Worm (Caenorhabditis elegans): ENCODE measurements around the gene T14B4.1.

Gene T14B4.1

DNA sequence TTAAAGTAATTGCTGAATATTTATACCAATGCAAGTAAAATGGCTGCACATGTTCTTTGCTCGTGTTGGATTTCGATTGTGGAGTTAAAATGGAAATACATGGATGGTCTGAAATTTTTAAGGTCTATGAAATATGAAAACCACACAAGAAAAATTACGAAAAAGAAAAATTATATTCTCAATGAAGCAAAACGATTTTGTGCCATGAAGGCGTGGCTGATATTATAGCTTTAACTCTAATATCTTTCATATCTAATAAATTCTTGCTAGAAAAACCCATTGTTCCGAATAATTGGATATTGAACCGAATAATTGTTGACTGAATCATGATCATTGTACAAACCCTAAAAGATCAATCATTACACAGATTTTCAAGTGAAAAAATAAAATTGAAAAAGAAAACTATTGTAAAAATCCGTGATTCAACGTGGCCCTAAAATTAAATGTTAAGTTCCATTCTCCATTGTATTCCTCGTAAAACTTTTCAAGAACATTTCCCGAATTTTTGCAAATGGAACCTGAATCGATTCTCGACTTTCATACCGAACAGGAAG, 18.0 kb downstream of the T14B4.1 start, which contains the start of the genes srx-95 and fis-1:
Gene srx-95, minus strand, starts transcription at position 101 of the 554 bp plus-strand sequence.
Gene fis-1, plus strand, starts transcription at position 504 of the 554 bp plus-strand sequence.
- TF ChIP-seq lsy-2 (tag; optimal IDR thresholded peaks at IDR 0.05) (no peak), lin-13 (tag; optimal IDR thresholded peaks at IDR 0.05) (no peak), nhr-28 (tag; optimal IDR thresholded peaks at IDR 0.05) (no peak), ztf-11 (tag; optimal IDR thresholded peaks at IDR 0.05) (no peak), ceh-39 (tag; optimal IDR thresholded peaks at IDR 0.05) (no peak), ceh-83 (GFP tag; optimal IDR thresholded peaks at IDR 0.05) (no peak), cnd-1 (tag; optimal IDR thresholded peaks at IDR 0.05) (no peak), elt-1 (tag; optimal IDR thresholded peaks at IDR 0.05; ENCODE audit: borderline replicate concordance, insufficient read depth) (no peak), mab-5 (tag; optimal IDR thresholded peaks at IDR 0.05) (no peak), elt-3 (tag; optimal IDR thresholded peaks at IDR 0.05) (no peak), blmp-1 (tag; optimal IDR thresholded peaks at IDR 0.05) (no peak), bed-3 (GFP tag; optimal IDR thresholded peaks at IDR 0.05) (no peak), ham-2 (GFP tag; optimal IDR thresholded peaks at IDR 0.05) (no peak), nhr-76 (tag; optimal IDR thresholded peaks at IDR 0.05) (no peak), ceh-43 (GFP tag; optimal IDR thresholded peaks at IDR 0.05) (no peak), zip-8 (tag; optimal IDR thresholded peaks at IDR 0.05) (no peak), M03D4.4 (tag; optimal IDR thresholded peaks at IDR 0.05) (no peak), snpc-4 (tag; optimal IDR thresholded peaks at IDR 0.05) (no peak), ces-1 (GFP tag; optimal IDR thresholded peaks at IDR 0.05) (no peak)

DNA sequence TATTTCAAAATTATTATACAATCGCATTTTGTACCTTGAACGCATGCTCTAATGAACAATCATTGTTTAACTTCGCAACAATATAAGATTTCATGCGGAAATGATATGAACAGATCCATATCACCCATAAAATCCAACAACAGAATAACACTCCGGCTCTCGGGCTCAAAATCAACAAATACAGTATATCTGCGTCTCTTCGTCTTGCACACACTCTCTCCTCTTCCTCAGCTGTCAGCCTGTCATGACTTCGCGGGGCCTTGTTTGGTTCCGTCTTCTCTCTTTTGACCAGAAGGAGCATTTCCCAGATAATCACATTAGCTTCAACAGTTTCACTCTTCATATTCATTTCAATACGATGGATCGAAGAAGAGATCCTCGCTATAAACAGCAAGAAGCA, 19.5 kb downstream of the T14B4.1 start, which contains the start of gene F41G3.3:
Gene F41G3.3, plus strand, starts transcription at position 301 of the 400 bp plus-strand sequence.
- TF ChIP-seq nhr-12 (tag; optimal IDR thresholded peaks at IDR 0.05) (no peak), nhr-2 (tag; optimal IDR thresholded peaks at IDR 0.05) (no peak), ztf-11 (tag; optimal IDR thresholded peaks at IDR 0.05) (no peak), unc-120 (tag; optimal IDR thresholded peaks at IDR 0.05; ENCODE audit: poor library complexity, severe bottlenecking) (no peak), pha-4 (tag; optimal IDR thresholded peaks at IDR 0.05) (no peak), unc-39 (tag; optimal IDR thresholded peaks at IDR 0.05) (no peak), ceh-39 (tag; optimal IDR thresholded peaks at IDR 0.05) (no peak), drap-1 (GFP tag; optimal IDR thresholded peaks at IDR 0.05) (no peak), M03D4.4 (tag; optimal IDR thresholded peaks at IDR 0.05) (no peak), ces-1 (GFP tag; optimal IDR thresholded peaks at IDR 0.05) (no peak), elt-3 (tag; optimal IDR thresholded peaks at IDR 0.05) (no peak), mep-1 (tag; optimal IDR thresholded peaks at IDR 0.05) (no peak), flh-1 (GFP tag; optimal IDR thresholded peaks at IDR 0.05) (no peak), unc-62 (GFP tag; optimal IDR thresholded peaks at IDR 0.05) (no peak), nhr-76 (tag; optimal IDR thresholded peaks at IDR 0.05) (no peak), cnd-1 (tag; optimal IDR thresholded peaks at IDR 0.05) (no peak), blmp-1 (tag; optimal IDR thresholded peaks at IDR 0.05) (no peak)

ce11 chrII:6764734-6765133, 28.0 kb downstream of the T14B4.1 start, which contains the start of gene nlp-50:
Gene nlp-50, plus strand, starts transcription at chrII:6765034.
- TF ChIP-seq unc-120 (tag; optimal IDR thresholded peaks at IDR 0.05; ENCODE audit: poor library complexity, severe bottlenecking) (no peak), nhr-2 (tag; optimal IDR thresholded peaks at IDR 0.05) (no peak), elt-3 (tag; optimal IDR thresholded peaks at IDR 0.05) (no peak), blmp-1 (tag; optimal IDR thresholded peaks at IDR 0.05) (no peak), elt-1 (tag; optimal IDR thresholded peaks at IDR 0.05; ENCODE audit: borderline replicate concordance, insufficient read depth) (no peak), nhr-237 (tag; optimal IDR thresholded peaks at IDR 0.05) (no peak)

DNA sequence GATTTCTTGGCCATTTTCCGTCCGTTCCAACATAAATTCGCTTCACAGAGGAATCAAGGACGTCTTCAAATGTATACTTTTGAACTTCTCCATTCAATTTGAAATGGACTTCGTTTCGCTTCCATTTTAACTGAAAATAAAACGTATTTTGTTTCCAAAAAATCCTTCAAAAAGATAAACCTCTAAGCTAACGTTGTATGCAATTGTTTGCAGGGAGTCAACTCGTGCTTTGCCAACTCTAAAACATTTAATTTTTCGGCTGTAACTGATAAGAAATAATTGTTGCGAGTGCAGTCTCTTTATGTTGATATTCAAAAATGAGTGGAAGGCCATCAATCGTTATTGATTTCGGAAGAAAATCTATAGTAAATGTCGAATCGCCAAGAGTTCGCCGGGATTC, 31.3 kb downstream of the T14B4.1 start, which contains the start of gene F41G3.18:
Gene F41G3.18, plus strand, starts transcription at position 301 of the 400 bp plus-strand sequence.
- TF ChIP-seq ztf-11 (tag; optimal IDR thresholded peaks at IDR 0.05): no peak
- no peak for TF ChIP-seq lin-13 (tag; optimal IDR thresholded peaks at IDR 0.05)
- no peak for TF ChIP-seq unc-62 (GFP tag; optimal IDR thresholded peaks at IDR 0.05)
- TF ChIP-seq ham-2 (GFP tag; optimal IDR thresholded peaks at IDR 0.05): no peak
- TF ChIP-seq tbx-8 (GFP tag; optimal IDR thresholded peaks at IDR 0.05): no peak

- no peak for TF ChIP-seq bed-3 (GFP tag; optimal IDR thresholded peaks at IDR 0.05)
- TF ChIP-seq ces-1 (GFP tag; optimal IDR thresholded peaks at IDR 0.05): no peak
- TF ChIP-seq pha-4 (tag; optimal IDR thresholded peaks at IDR 0.05): no peak
- no peak for TF ChIP-seq cnd-1 (tag; optimal IDR thresholded peaks at IDR 0.05)
- no peak for TF ChIP-seq ceh-43 (GFP tag; optimal IDR thresholded peaks at IDR 0.05)
- no peak for TF ChIP-seq lin-32 (GFP tag; optimal IDR thresholded peaks at IDR 0.05)
- no peak for TF ChIP-seq lin-13 (tag; optimal IDR thresholded peaks at IDR 0.05)
- no peak for TF ChIP-seq sem-2 (GFP tag; optimal IDR thresholded peaks at IDR 0.05)
- TF ChIP-seq M03D4.4 (tag; optimal IDR thresholded peaks at IDR 0.05): no peak
- no peak for TF ChIP-seq lsy-2 (tag; optimal IDR thresholded peaks at IDR 0.05)
- TF ChIP-seq drap-1 (GFP tag; optimal IDR thresholded peaks at IDR 0.05): no peak
- TF ChIP-seq ceh-39 (tag; optimal IDR thresholded peaks at IDR 0.05): no peak
- no peak for TF ChIP-seq elt-3 (tag; optimal IDR thresholded peaks at IDR 0.05)
- TF ChIP-seq nhr-237 (tag; optimal IDR thresholded peaks at IDR 0.05): no peak
- no peak for TF ChIP-seq nhr-28 (tag; optimal IDR thresholded peaks at IDR 0.05)
- TF ChIP-seq unc-39 (tag; optimal IDR thresholded peaks at IDR 0.05): no peak
- TF ChIP-seq flh-1 (GFP tag; optimal IDR thresholded peaks at IDR 0.05): no peak
- no peak for TF ChIP-seq mls-2 (tag; optimal IDR thresholded peaks at IDR 0.05)
- TF ChIP-seq unc-120 (tag; optimal IDR thresholded peaks at IDR 0.05; ENCODE audit: poor library complexity, severe bottlenecking): no peak
Observed at ce11 chrII:6770030-6770429, 33.3 kb downstream of the T14B4.1 start.

All from whole organism, mixed stage, embryonic.